Fruit fly (Drosophila melanogaster) whole organism, embryonic: ENCODE results near the gene CG42542.

Experiments used
- ATbp ChIP-seq: fragments of 200-800 bp; sonication (Bioruptor generic); optimal IDR thresholded peaks from 2 replicates; lab custom pipeline; 2017; ENCODE audit warnings: missing biosample characterization, mild to moderate bottlenecking, missing genetic modification characterization, missing genetic modification reagents
- Antp ChIP-seq: fragments of 200-800 bp; sonication (Bioruptor generic); optimal IDR thresholded peaks from 3 replicates; lab custom pipeline; 2016; ENCODE audit warnings: missing biosample characterization, missing genetic modification characterization
- Blimp-1 ChIP-seq: fragments of 200-800 bp; sonication (Bioruptor generic); optimal IDR thresholded peaks from 3 replicates; lab custom pipeline; 2018; ENCODE audit warnings: missing biosample characterization, missing genetic modification characterization, mild to moderate bottlenecking, moderate library complexity, missing genetic modification reagents
- CG10543 ChIP-seq: fragments of 200-800 bp; sonication (Bioruptor generic); optimal IDR thresholded peaks from 3 replicates; lab custom pipeline; 2017; ENCODE audit warnings: missing biosample characterization, mild to moderate bottlenecking, missing genetic modification characterization, moderate library complexity
- CG11723 ChIP-seq: fragments of 200-800 bp; sonication (Bioruptor generic); optimal IDR thresholded peaks from 2 replicates; lab custom pipeline; 2017; ENCODE audit warnings: missing biosample characterization, mild to moderate bottlenecking, missing genetic modification characterization
- CG12236 ChIP-seq: fragments of 200-800 bp; sonication (Bioruptor generic); optimal IDR thresholded peaks from 2 replicates; lab custom pipeline; 2016; ENCODE audit warnings: missing biosample characterization, missing genetic modification characterization
- CG1233 ChIP-seq: fragments of 200-800 bp; sonication (Bioruptor generic); optimal IDR thresholded peaks from 4 replicates; lab custom pipeline; 2018; ENCODE audit warnings: missing biosample characterization, mild to moderate bottlenecking, missing genetic modification characterization
- CG14710 ChIP-seq: fragments of 200-800 bp; sonication (Bioruptor generic); optimal IDR thresholded peaks from 3 replicates; lab custom pipeline; 2019; ENCODE audit warnings: missing biosample characterization, mild to moderate bottlenecking, missing genetic modification characterization, moderate library complexity
- CG15601 ChIP-seq: fragments of 200-800 bp; sonication (Bioruptor generic); optimal IDR thresholded peaks from 3 replicates; lab custom pipeline; 2019; ENCODE audit warnings: missing biosample characterization, mild to moderate bottlenecking, missing genetic modification characterization, moderate library complexity
- CG16779 ChIP-seq: fragments of 200-800 bp; sonication (Bioruptor generic); IDR thresholded peaks from 2 replicates; pipeline ENCODE4 v1.3.6; 2022; ENCODE audit warnings: missing biosample characterization, missing genetic modification characterization
- CG17568 ChIP-seq: fragments of 200-800 bp; sonication (Bioruptor generic); optimal IDR thresholded peaks from 2 replicates; lab custom pipeline; 2018; ENCODE audit warnings: missing biosample characterization, mild to moderate bottlenecking, missing genetic modification characterization, moderate library complexity
- CG17612 ChIP-seq: fragments of 200-800 bp; sonication (Bioruptor generic); IDR thresholded peaks from 2 replicates; pipeline ENCODE4 v1.3.6; 2022; ENCODE audit warnings: missing biosample characterization, missing genetic modification characterization
- CG17912 ChIP-seq: fragments of 200-800 bp; sonication (Bioruptor generic); optimal IDR thresholded peaks from 2 replicates; lab custom pipeline; 2018; ENCODE audit warnings: missing biosample characterization, mild to moderate bottlenecking, missing genetic modification characterization
- CG30431 ChIP-seq: fragments of 200-800 bp; sonication (Bioruptor generic); optimal IDR thresholded peaks from 2 replicates; lab custom pipeline; 2017; ENCODE audit warnings: missing biosample characterization, missing genetic modification characterization
- CG31224 ChIP-seq: fragments of 200-800 bp; sonication (Bioruptor generic); IDR thresholded peaks from 2 replicates; pipeline ENCODE4 v1.3.6; 2022; ENCODE audit warnings: missing biosample characterization, missing genetic modification characterization
- CG4820 ChIP-seq: fragments of 200-800 bp; sonication (Bioruptor generic); optimal IDR thresholded peaks from 3 replicates; lab custom pipeline; 2016; ENCODE audit warnings: missing biosample characterization, missing genetic modification characterization
- CG7963 ChIP-seq: fragments of 200-800 bp; sonication (Bioruptor generic); IDR thresholded peaks from 3 replicates; pipeline ENCODE4 v1.3.6; 2022; ENCODE audit warnings: missing biosample characterization, missing genetic modification characterization; ENCODE audit not compliant: partially characterized antibody
- CG8089 ChIP-seq: fragments of 200-800 bp; sonication (Bioruptor generic); optimal IDR thresholded peaks from 3 replicates; lab custom pipeline; 2016; ENCODE audit warnings: missing biosample characterization, missing genetic modification characterization
- CG9797 ChIP-seq: fragments of 200-800 bp; sonication (Bioruptor generic); optimal IDR thresholded peaks from 3 replicates; lab custom pipeline; 2018; ENCODE audit warnings: missing biosample characterization, mild to moderate bottlenecking, missing genetic modification characterization
- CkIIα-i1 ChIP-seq: fragments of 200-800 bp; sonication (Bioruptor generic); IDR thresholded peaks from 2 replicates; pipeline ENCODE4 v1.3.6; 2022; ENCODE audit warnings: missing biosample characterization, missing genetic modification characterization
- Dip3 ChIP-seq: fragments of 200-800 bp; sonication (Bioruptor generic); optimal IDR thresholded peaks from 3 replicates; lab custom pipeline; 2016; ENCODE audit warnings: missing biosample characterization, missing genetic modification characterization
- HmgD ChIP-seq: fragments of 200-800 bp; sonication (Bioruptor generic); optimal IDR thresholded peaks from 3 replicates; lab custom pipeline; 2016; ENCODE audit warnings: missing biosample characterization, missing genetic modification characterization
- Hsf ChIP-seq: fragments of 200-800 bp; sonication (Bioruptor generic); optimal IDR thresholded peaks from 3 replicates; lab custom pipeline; 2016; ENCODE audit warnings: missing biosample characterization, missing genetic modification characterization
- Poxn ChIP-seq: fragments of 200-800 bp; sonication (Bioruptor generic); IDR thresholded peaks from 2 replicates; pipeline ENCODE4 v1.3.6; 2022; ENCODE audit warnings: missing biosample characterization, missing genetic modification characterization
- TFAM ChIP-seq: fragments of 200-800 bp; sonication (Bioruptor generic); optimal IDR thresholded peaks from 2 replicates; lab custom pipeline; 2017; ENCODE audit warnings: missing biosample characterization, missing genetic modification characterization, inconsistent platforms
- az2 ChIP-seq: fragments of 200-800 bp; sonication (Bioruptor generic); optimal IDR thresholded peaks from 3 replicates; lab custom pipeline; 2016; ENCODE audit warnings: missing biosample characterization, missing genetic modification characterization
- da ChIP-seq: fragments of 200-800 bp; sonication (Bioruptor generic); optimal IDR thresholded peaks from 2 replicates; lab custom pipeline; 2016; ENCODE audit warnings: missing biosample characterization, missing genetic modification characterization
- danr ChIP-seq: fragments of 200-800 bp; sonication (Bioruptor generic); IDR thresholded peaks from 2 replicates; pipeline ENCODE4 v1.3.6; 2022; ENCODE audit warnings: missing biosample characterization, missing genetic modification characterization
- en ChIP-seq: fragments of 200-800 bp; sonication (Bioruptor generic); optimal IDR thresholded peaks from 2 replicates; lab custom pipeline; 2016; ENCODE audit warnings: missing biosample characterization, missing genetic modification characterization
- fd3F ChIP-seq: fragments of 200-800 bp; sonication (Bioruptor generic); optimal IDR thresholded peaks from 2 replicates; lab custom pipeline; 2018; ENCODE audit warnings: missing biosample characterization, mild to moderate bottlenecking, missing genetic modification characterization, moderate library complexity
- fd64A ChIP-seq: fragments of 200-800 bp; sonication (Bioruptor generic); optimal IDR thresholded peaks from 3 replicates; lab custom pipeline; 2018; ENCODE audit warnings: missing biosample characterization, mild to moderate bottlenecking, missing genetic modification characterization
- gcm2 ChIP-seq: fragments of 200-800 bp; sonication (Bioruptor generic); optimal IDR thresholded peaks from 2 replicates; lab custom pipeline; 2016; ENCODE audit warnings: missing biosample characterization, missing genetic modification characterization
- grn ChIP-seq: fragments of 200-800 bp; sonication (Bioruptor generic); optimal IDR thresholded peaks from 3 replicates; lab custom pipeline; 2017; ENCODE audit warnings: missing biosample characterization, missing genetic modification characterization
- ham ChIP-seq: fragments of 200-800 bp; sonication (Bioruptor generic); IDR thresholded peaks from 2 replicates; pipeline ENCODE4 v1.3.6; 2022; ENCODE audit warnings: missing biosample characterization, missing genetic modification characterization
- insv ChIP-seq, 2 experiments: fragments of 200-800 bp; sonication (Bioruptor generic); optimal IDR thresholded peaks; 3 replicates each; lab custom pipeline; 2016 to 2018; ENCODE audit warnings: missing biosample characterization in 2 of 2, missing genetic modification characterization in 2 of 2
- kah ChIP-seq: fragments of 200-800 bp; sonication (Bioruptor generic); optimal IDR thresholded peaks from 2 replicates; lab custom pipeline; 2018; ENCODE audit warnings: missing biosample characterization, mild to moderate bottlenecking, missing genetic modification characterization
- lov ChIP-seq, 2 experiments: fragments of 200-800 bp in 1 of 2; fragments of >200 bp in 1 of 2; sonication (Bioruptor generic) in 1 of 2; IDR thresholded peaks in 1 of 2; optimal IDR thresholded peaks in 1 of 2; 2 replicates in 1 of 2; 3 replicates in 1 of 2; pipeline versions ENCODE4 v1.3.6 to Lab custom; 2017 to 2022; ENCODE audit warnings: missing biosample characterization in 1 of 2, missing genetic modification characterization in 1 of 2
- nmo ChIP-seq: fragments of 200-800 bp; sonication (Bioruptor generic); optimal IDR thresholded peaks from 2 replicates; lab custom pipeline; 2018; ENCODE audit warnings: missing biosample characterization, mild to moderate bottlenecking, missing genetic modification characterization, moderate library complexity
- pfk ChIP-seq: fragments of 200-800 bp; sonication (Bioruptor generic); optimal IDR thresholded peaks from 2 replicates; lab custom pipeline; 2018; ENCODE audit warnings: missing biosample characterization, mild to moderate bottlenecking, missing genetic modification characterization, moderate library complexity
- prd ChIP-seq, 3 experiments: fragments of >200 bp in 2 of 3; fragments of 200-800 bp in 1 of 3; sonication (Bioruptor generic) in 1 of 3; optimal IDR thresholded peaks in 2 of 3; IDR thresholded peaks in 1 of 3; 2 replicates in 2 of 3; 3 replicates in 1 of 3; pipeline versions ENCODE4 v1.3.6 to Lab custom; 2017 to 2022; ENCODE audit warnings: missing biosample characterization in 1 of 3, missing genetic modification characterization in 1 of 3
- pzg ChIP-seq: fragments of 200-800 bp; sonication (Bioruptor generic); optimal IDR thresholded peaks from 3 replicates; lab custom pipeline; 2018; ENCODE audit warnings: missing biosample characterization, mild to moderate bottlenecking, missing genetic modification characterization, moderate library complexity
- rib ChIP-seq: fragments of 200-800 bp; sonication (Bioruptor generic); IDR thresholded peaks from 2 replicates; pipeline ENCODE4 v1.3.6; 2022; ENCODE audit warnings: missing biosample characterization, missing genetic modification characterization
- seq ChIP-seq: fragments of 200-800 bp; sonication (Bioruptor generic); IDR thresholded peaks from 2 replicates; pipeline ENCODE4 v1.3.6; 2022; ENCODE audit warnings: missing biosample characterization, missing genetic modification characterization
- sim ChIP-seq: fragments of 200-800 bp; sonication (Bioruptor generic); IDR thresholded peaks from 2 replicates; pipeline ENCODE4 v1.3.6; 2022; ENCODE audit warnings: missing biosample characterization, missing genetic modification characterization
- stwl ChIP-seq: fragments of 200-800 bp; sonication (Bioruptor generic); optimal IDR thresholded peaks from 3 replicates; lab custom pipeline; 2018; ENCODE audit warnings: missing biosample characterization, mild to moderate bottlenecking, missing genetic modification characterization, moderate library complexity
- trem ChIP-seq: fragments of 200-800 bp; optimal IDR thresholded peaks from 3 replicates; lab custom pipeline; 2019; ENCODE audit warnings: missing biosample characterization, mild to moderate bottlenecking, missing genetic modification characterization, moderate library complexity
- zen2 ChIP-seq: fragments of 200-800 bp; sonication (Bioruptor generic); IDR thresholded peaks from 3 replicates; pipeline ENCODE4 v1.3.6; 2022; ENCODE audit warnings: missing biosample characterization, missing genetic modification characterization; ENCODE audit not compliant: partially characterized antibody
- zf30C ChIP-seq: fragments of 200-800 bp; sonication (Bioruptor generic); optimal IDR thresholded peaks from 3 replicates; lab custom pipeline; 2018; ENCODE audit warnings: missing biosample characterization, mild to moderate bottlenecking, missing genetic modification characterization

CG42542 gene

dm6 chr3R:15218824-15219576 is 22.6 kb downstream of the CG42542 start, which contains the start of the genes SIDL and CG12241 (continued):
- TF ChIP-seq stwl (peak; percentile 16), rib (GFP tag; lab: Robert Waterston, UW) (peak; percentile 91), fd64A (GFP tag; lab: Kevin White, UChicago) (no peak), zen2 (no peak), CG10543 (GFP tag; lab: Kevin White, UChicago) (peak; percentile 2), Dip3 (GFP tag; lab: Kevin White, UChicago) (peak; percentile 74), CG17568 (no peak), kah (GFP tag; lab: Kevin White, UChicago) (peak; percentile 77), CkIIα-i1 (GFP tag; lab: Robert Waterston, UW) (no peak), trem (peak; percentile 73), Hsf (GFP tag; lab: Kevin White, UChicago) (peak; percentile 72), ATbp (GFP tag; lab: Kevin White, UChicago) (no peak), CG15601 (tag; lab: Kevin White, UChicago) (peak; percentile 18), CG17612 (GFP tag; lab: Robert Waterston, UW) (peak; percentile 87), CG8089 (GFP tag; lab: Kevin White, UChicago) (no peak), CG17912 (GFP tag; lab: Kevin White, UChicago) (no peak), Poxn (GFP tag; lab: Robert Waterston, UW) (no peak; the same call in 1 of the 2 replicates), insv (GFP tag; optimal IDR thresholded peaks at IDR 0.05; lab: Kevin White, UChicago) (no peak), gcm2 (GFP tag; lab: Kevin White, UChicago) (no peak), az2 (GFP tag; lab: Kevin White, UChicago) (peak; percentile 61), danr (GFP tag; lab: Robert Waterston, UW) (peak; percentile 87), CG1233 (GFP tag; lab: Kevin White, UChicago) (peak; percentile 79), pfk (GFP tag; lab: Kevin White, UChicago) (no peak), CG16779 (peak; percentile 81), Antp (GFP tag; lab: Kevin White, UChicago) (peak; percentile 74), HmgD (GFP tag; lab: Kevin White, UChicago) (peak; percentile 26), CG7963 (GFP tag; lab: Robert Waterston, UW) (no peak), pzg (GFP tag; lab: Kevin White, UChicago) (peak; percentile 34), CG12236 (GFP tag; lab: Kevin White, UChicago) (no peak), da (GFP tag; lab: Kevin White, UChicago) (no peak), CG9797 (peak; percentile 23), seq (GFP tag; lab: Robert Waterston, UW) (no peak), prd (optimal IDR thresholded peaks at IDR 0.05; lab: Kevin White, UChicago) (no peak), prd (GFP tag; IDR thresholded peaks at IDR 0.05; lab: Robert Waterston, UW) (peak; percentile 96), nmo (GFP tag; lab: Kevin White, UChicago) (peak; percentile 93), CG30431 (GFP tag; lab: Kevin White, UChicago) (no peak), fd3F (peak; percentile 46), Blimp-1 (peak; percentile 18), CG11723 (GFP tag; lab: Kevin White, UChicago) (no peak), CG4820 (GFP tag; lab: Kevin White, UChicago) (peak; percentile 67), sim (peak; percentile 71), CG31224 (peak; percentile 87), en (GFP tag; lab: Kevin White, UChicago) (no peak), grn (GFP tag; lab: Kevin White, UChicago) (peak; percentile 61), zf30C (GFP tag; lab: Kevin White, UChicago) (no peak), CG14710 (tag; lab: Kevin White, UChicago) (peak; percentile 73), ham (no peak), TFAM (GFP tag; lab: Kevin White, UChicago) (no peak), lov (optimal IDR thresholded peaks at IDR 0.05; lab: Kevin White, UChicago) (no peak), lov (GFP tag; IDR thresholded peaks at IDR 0.05; lab: Robert Waterston, UW) (peak; percentile 88)
